Fruit fly (Drosophila melanogaster) whole organism, wandering third instar larva: ENCODE data around the gene Pif1A.

ENCODE experiments used
- Abd-B ChIP-seq: fragments of >200 bp; optimal IDR thresholded peaks from 2 replicates; lab custom pipeline; 2017; ENCODE audit warnings: missing biosample characterization, missing genetic modification characterization
- CG32264 ChIP-seq: fragments of 200-800 bp; sonication (Bioruptor generic); optimal IDR thresholded peaks from 2 replicates; lab custom pipeline; 2016; ENCODE audit warnings: missing biosample characterization, missing genetic modification characterization
- CG9705 ChIP-seq: fragments of 200-800 bp; sonication (Bioruptor generic); optimal IDR thresholded peaks from 2 replicates; lab custom pipeline; 2018; ENCODE audit warnings: missing biosample characterization, mild to moderate bottlenecking, missing genetic modification characterization
- CrebA ChIP-seq: fragments of 200-800 bp; sonication (Bioruptor generic); optimal IDR thresholded peaks from 2 replicates; lab custom pipeline; 2016; ENCODE audit warnings: missing biosample characterization, mild to moderate bottlenecking, missing genetic modification characterization, borderline replicate concordance
- Dfd ChIP-seq: fragments of >200 bp; optimal IDR thresholded peaks from 2 replicates; lab custom pipeline; 2017; ENCODE audit warnings: missing biosample characterization, missing genetic modification characterization
- Dif ChIP-seq: fragments of 200-275, 200-300 bp; sonication (Bioruptor generic); optimal IDR thresholded peaks from 2 replicates; lab custom pipeline; 2018; ENCODE audit warnings: missing biosample characterization, missing genetic modification characterization; ENCODE audit not compliant: partially characterized antibody
- GATAd ChIP-seq: sonication (Bioruptor generic); optimal IDR thresholded peaks from 2 replicates; lab custom pipeline; 2016; ENCODE audit warnings: missing biosample characterization, missing genetic modification characterization
- HLH106 ChIP-seq: fragments of 200-800 bp; optimal IDR thresholded peaks from 3 replicates; lab custom pipeline; 2019; ENCODE audit warnings: missing biosample characterization, mild to moderate bottlenecking, missing genetic modification characterization, moderate library complexity
- Hnf4 ChIP-seq: fragments of 200-800 bp; sonication (Bioruptor generic); optimal IDR thresholded peaks from 2 replicates; lab custom pipeline; 2016; ENCODE audit warnings: missing biosample characterization, mild to moderate bottlenecking, missing genetic modification characterization
- Hr78 ChIP-seq: fragments of >200 bp; optimal IDR thresholded peaks from 2 replicates; lab custom pipeline; 2017; ENCODE audit warnings: missing biosample characterization, missing genetic modification characterization
- Hr83 ChIP-seq: fragments of 200-300 bp; sonication (Bioruptor generic); optimal IDR thresholded peaks from 2 replicates; lab custom pipeline; 2016; ENCODE audit warnings: missing biosample characterization, mild to moderate bottlenecking, missing genetic modification characterization, moderate library complexity; ENCODE audit not compliant: poor library complexity, severe bottlenecking
- Jra ChIP-seq: sonication (Bioruptor generic); optimal IDR thresholded peaks from 2 replicates; lab custom pipeline; 2016; ENCODE audit warnings: missing biosample characterization, missing genetic modification characterization
- Mio ChIP-seq: sonication (Bioruptor generic); optimal IDR thresholded peaks from 2 replicates; lab custom pipeline; 2016; ENCODE audit warnings: missing biosample characterization, missing genetic modification characterization
- Myc ChIP-seq: fragments of >200 bp; optimal IDR thresholded peaks from 2 replicates; lab custom pipeline; 2017
- N ChIP-seq: fragments of >200 bp; optimal IDR thresholded peaks from 2 replicates; lab custom pipeline; 2018; ENCODE audit warnings: missing biosample characterization, missing external identifiers, missing genetic modification characterization
- OdsH ChIP-seq: fragments of 200-800 bp; sonication (Bioruptor generic); optimal IDR thresholded peaks from 2 replicates; lab custom pipeline; 2016; ENCODE audit warnings: missing biosample characterization, mild to moderate bottlenecking, missing genetic modification characterization
- Sp1 ChIP-seq: fragments of 200-800 bp; sonication (Bioruptor generic); optimal IDR thresholded peaks from 3 replicates; lab custom pipeline; 2019; ENCODE audit warnings: missing biosample characterization, mild to moderate bottlenecking, missing genetic modification characterization, moderate library complexity
- Vsx2 ChIP-seq: fragments of 200-300, 225-300 bp; sonication (Bioruptor generic); optimal IDR thresholded peaks from 2 replicates; lab custom pipeline; 2018; ENCODE audit warnings: missing biosample characterization, missing genetic modification characterization; ENCODE audit not compliant: partially characterized antibody
- br ChIP-seq: fragments of 200-800 bp; sonication (Bioruptor generic); optimal IDR thresholded peaks from 2 replicates; lab custom pipeline; 2016; ENCODE audit warnings: missing biosample characterization, missing genetic modification characterization
- brk ChIP-seq: fragments of 200-800 bp; sonication (Bioruptor generic); optimal IDR thresholded peaks from 2 replicates; lab custom pipeline; 2016; ENCODE audit warnings: missing biosample characterization, mild to moderate bottlenecking, missing genetic modification characterization
- dl ChIP-seq, 2 experiments: fragments of 175-275, 200-275 bp in 1 of 2; fragments of 200-275 bp in 1 of 2; sonication (Bioruptor generic); optimal IDR thresholded peaks; lab custom pipeline; 2018; ENCODE audit warnings: mild to moderate bottlenecking in 2 of 2, missing biosample characterization in 2 of 2, missing genetic modification characterization in 2 of 2, moderate library complexity in 2 of 2; ENCODE audit not compliant: partially characterized antibody in 2 of 2, insufficient read depth in 1 of 2
- dmrt93B ChIP-seq: fragments of 200-800 bp; sonication (Bioruptor generic); optimal IDR thresholded peaks from 2 replicates; lab custom pipeline; 2018; ENCODE audit warnings: missing biosample characterization, mild to moderate bottlenecking, missing genetic modification characterization
- dsf ChIP-seq: sonication (Bioruptor generic); optimal IDR thresholded peaks from 2 replicates; lab custom pipeline; 2016; ENCODE audit warnings: missing biosample characterization, missing genetic modification characterization, borderline replicate concordance
- ey ChIP-seq: fragments of 200-800 bp; sonication (Bioruptor generic); optimal IDR thresholded peaks from 2 replicates; lab custom pipeline; 2016; ENCODE audit warnings: missing biosample characterization, missing genetic modification characterization
- foxo ChIP-seq, 2 experiments: fragments of 200-800 bp; sonication (Bioruptor generic); optimal IDR thresholded peaks; 2 replicates in 1 of 2; 3 replicates in 1 of 2; lab custom pipeline; 2016 to 2017; ENCODE audit warnings: missing biosample characterization in 2 of 2, missing genetic modification characterization in 2 of 2
- fru ChIP-seq: fragments of 200-800 bp; sonication (Bioruptor generic); optimal IDR thresholded peaks from 3 replicates; lab custom pipeline; 2016; ENCODE audit warnings: missing biosample characterization, mild to moderate bottlenecking, missing genetic modification characterization
- h ChIP-seq: fragments of 200-800 bp; sonication (Bioruptor generic); optimal IDR thresholded peaks from 3 replicates; lab custom pipeline; 2016; ENCODE audit warnings: missing biosample characterization, mild to moderate bottlenecking, missing genetic modification characterization
- jim ChIP-seq: fragments of 175-275, 200-325 bp; sonication (Bioruptor generic); optimal IDR thresholded peaks from 2 replicates; lab custom pipeline; 2016; ENCODE audit warnings: missing biosample characterization, mild to moderate bottlenecking, missing genetic modification characterization
- lola ChIP-seq: fragments of >200 bp; optimal IDR thresholded peaks from 2 replicates; lab custom pipeline; 2017; ENCODE audit warnings: missing biosample characterization, missing genetic modification characterization
- pan ChIP-seq: fragments of >200 bp; optimal IDR thresholded peaks from 2 replicates; lab custom pipeline; 2017
- psq ChIP-seq: fragments of 200-800 bp; sonication (Bioruptor generic); optimal IDR thresholded peaks from 3 replicates; lab custom pipeline; 2017; ENCODE audit warnings: missing biosample characterization, mild to moderate bottlenecking, missing genetic modification characterization, moderate library complexity
- rgr ChIP-seq: fragments of 200-800 bp; sonication (Bioruptor generic); optimal IDR thresholded peaks from 3 replicates; lab custom pipeline; 2016; ENCODE audit warnings: missing biosample characterization, mild to moderate bottlenecking, missing genetic modification characterization
- sv ChIP-seq: fragments of 200-800 bp; sonication (Bioruptor generic); optimal IDR thresholded peaks from 3 replicates; lab custom pipeline; 2016; ENCODE audit warnings: missing biosample characterization, missing genetic modification characterization
- tai ChIP-seq: sonication (Bioruptor generic); optimal IDR thresholded peaks from 2 replicates; lab custom pipeline; 2016; ENCODE audit warnings: missing biosample characterization, missing genetic modification characterization
- usp ChIP-seq: fragments of >200 bp; optimal IDR thresholded peaks from 2 replicates; lab custom pipeline; 2017; ENCODE audit warnings: missing biosample characterization, missing genetic modification characterization
- woc ChIP-seq: sonication (Bioruptor generic); optimal IDR thresholded peaks from 2 replicates; lab custom pipeline; 2016; ENCODE audit warnings: missing biosample characterization, mild to moderate bottlenecking, missing genetic modification characterization

Gene Pif1A

dm6 chr3R:8849373-8850228, 48.6 kb upstream of the Pif1A start:
- TF ChIP-seq ey (GFP tag; lab: Kevin White, UChicago) (peak; percentile 48), HLH106 (tag; lab: Kevin White, UChicago) (peak; percentile 52), Abd-B (GFP tag; lab: Kevin White, UChicago) (no peak), Vsx2 (GFP tag; lab: Kevin White, UChicago) (no peak), GATAd (GFP tag; lab: Kevin White, UChicago) (no peak), CrebA (no peak), OdsH (GFP tag; lab: Kevin White, UChicago) (peak; percentile 51), jim (GFP tag; lab: Kevin White, UChicago) (no peak), psq (GFP tag; lab: Kevin White, UChicago) (peak; percentile 32), woc (no peak), foxo (GFP tag; optimal IDR thresholded peaks at IDR 0.05; lab: Kevin White, UChicago) (peak in 1 of 2 experiments; percentile 55), N (GFP tag; lab: Kevin White, UChicago) (no peak), Hr83 (no peak), br (GFP tag; lab: Kevin White, UChicago) (peak; percentile 37), tai (GFP tag; lab: Kevin White, UChicago) (no peak), fru (GFP tag; lab: Kevin White, UChicago) (peak; percentile 49), Jra (GFP tag; lab: Kevin White, UChicago) (no peak), Hnf4 (GFP tag; lab: Kevin White, UChicago) (peak; percentile 27), h (peak; percentile 62), Sp1 (GFP tag; lab: Kevin White, UChicago) (peak; percentile 5), usp (GFP tag; lab: Kevin White, UChicago) (no peak), rgr (GFP tag; lab: Kevin White, UChicago) (peak; percentile 56)

- TF ChIP-seq Jra (GFP tag; lab: Kevin White, UChicago), result no peak
- TF ChIP-seq N (GFP tag; lab: Kevin White, UChicago), result no peak
- no peak for TF ChIP-seq sv (GFP tag; lab: Kevin White, UChicago)
- no peak for TF ChIP-seq psq (GFP tag; lab: Kevin White, UChicago)
- TF ChIP-seq Abd-B (GFP tag; lab: Kevin White, UChicago), result no peak
- no peak for TF ChIP-seq CG32264 (GFP tag; lab: Kevin White, UChicago)
- no peak for TF ChIP-seq ey (GFP tag; lab: Kevin White, UChicago)
- TF ChIP-seq h, result no peak
- TF ChIP-seq Sp1 (GFP tag; lab: Kevin White, UChicago), result no peak
- TF ChIP-seq rgr (GFP tag; lab: Kevin White, UChicago), result no peak
- TF ChIP-seq GATAd (GFP tag; lab: Kevin White, UChicago), result no peak
- TF ChIP-seq Dfd (GFP tag; lab: Kevin White, UChicago), result no peak
- no peak for TF ChIP-seq jim (GFP tag; lab: Kevin White, UChicago)
- no peak for TF ChIP-seq brk (GFP tag; lab: Kevin White, UChicago)
- no peak for TF ChIP-seq woc
- no peak for TF ChIP-seq Myc (lab: Kevin White, UChicago)
- TF ChIP-seq CrebA, result no peak
- TF ChIP-seq Hnf4 (GFP tag; lab: Kevin White, UChicago), result no peak
Observed at dm6 chr3R:8848190-8848589, 47.2 kb upstream of the Pif1A start.

- TF ChIP-seq jim (GFP tag; lab: Kevin White, UChicago) (no peak), Dif (no peak), psq (GFP tag; lab: Kevin White, UChicago) (no peak), CG32264 (GFP tag; lab: Kevin White, UChicago) (no peak), pan (lab: Kevin White, UChicago) (no peak), CrebA (no peak), GATAd (GFP tag; lab: Kevin White, UChicago) (no peak), HLH106 (tag; lab: Kevin White, UChicago) (no peak), lola (GFP tag; lab: Kevin White, UChicago) (no peak), Dfd (GFP tag; lab: Kevin White, UChicago) (no peak), sv (GFP tag; lab: Kevin White, UChicago) (no peak), Mio (no peak), Sp1 (GFP tag; lab: Kevin White, UChicago) (no peak), tai (GFP tag; lab: Kevin White, UChicago) (peak; percentile 51), CG9705 (GFP tag; lab: Kevin White, UChicago) (no peak), h (peak; percentile 37), brk (GFP tag; lab: Kevin White, UChicago) (no peak), fru (GFP tag; lab: Kevin White, UChicago) (peak; percentile 39), Abd-B (GFP tag; lab: Kevin White, UChicago) (no peak), dsf (no peak), br (GFP tag; lab: Kevin White, UChicago) (peak; percentile 9), Myc (lab: Kevin White, UChicago) (no peak), dl (GFP tag; optimal IDR thresholded peaks at IDR 0.05; lab: Kevin White, UChicago; ENCODE audit: insufficient read depth in 1 of 2, partially characterized antibody in 2 of 2) (no peak), woc (peak; percentile 11), Hr78 (no peak), ey (GFP tag; lab: Kevin White, UChicago) (peak; percentile 54), N (GFP tag; lab: Kevin White, UChicago) (no peak), Hr83 (no peak), Vsx2 (GFP tag; lab: Kevin White, UChicago) (no peak), dmrt93B (GFP tag; lab: Kevin White, UChicago) (no peak), rgr (GFP tag; lab: Kevin White, UChicago) (peak; percentile 37), OdsH (GFP tag; lab: Kevin White, UChicago) (peak; percentile 44), Hnf4 (GFP tag; lab: Kevin White, UChicago) (peak; percentile 15), Jra (GFP tag; lab: Kevin White, UChicago) (no peak), foxo (GFP tag; optimal IDR thresholded peaks at IDR 0.05; lab: Kevin White, UChicago) (peak in 1 of 2 experiments; percentile 60), usp (GFP tag; lab: Kevin White, UChicago) (no peak)
Observed at dm6 chr3R:8847096-8847639, 46.2 kb upstream of the Pif1A start.
